Worm (Caenorhabditis elegans) whole organism, L1 larva: ENCODE data around the gene H03E18.1.

Experiments used
- ama-1 ChIP-seq: fragments of 150-350 bp; optimal IDR thresholded peaks from 2 replicates; lab custom pipeline; 2014
- ceh-88 ChIP-seq: fragments of 200-800 bp; sonication (Bioruptor generic); IDR thresholded peaks from 2 replicates; pipeline ENCODE4 v1.3.6; 2022; ENCODE audit warnings: missing genetic modification characterization, missing compliant biosample characterization
- egl-27 ChIP-seq, 2 experiments: fragments of 150-350 bp in 1 of 2; sonication (generic microtip); optimal IDR thresholded peaks; 3 replicates each; lab custom pipeline; 2017 to 2018; ENCODE audit warnings: missing biosample characterization in 2 of 2, missing genetic modification characterization in 2 of 2, missing genetic modification reagents in 2 of 2
- nhr-237 ChIP-seq: fragments of 150-350 bp; optimal IDR thresholded peaks from 2 replicates; lab custom pipeline; 2014; ENCODE audit warnings: missing biosample characterization, missing genetic modification characterization
- pqm-1 ChIP-seq: sonication (generic microtip); optimal IDR thresholded peaks from 3 replicates; lab custom pipeline; 2017; ENCODE audit warnings: missing biosample characterization, missing genetic modification characterization
- snpc-4 ChIP-seq: fragments of 150-350 bp; optimal IDR thresholded peaks from 2 replicates; lab custom pipeline; 2014; ENCODE audit warnings: missing biosample characterization, missing genetic modification characterization
- ztf-4 ChIP-seq: fragments of 150-350 bp; optimal IDR thresholded peaks from 2 replicates; lab custom pipeline; 2014; ENCODE audit warnings: missing biosample characterization, missing genetic modification characterization

- TF ChIP-seq ceh-88 (GFP tag; lab: Robert Waterston, UW), result no peak; the same call in 1 of the 2 replicates
- TF ChIP-seq snpc-4, result peak; percentile 43
- peak; percentile 42 for TF ChIP-seq nhr-237 (tag; lab: Kevin White, UChicago)
- TF ChIP-seq ztf-4, result peak; percentile 78
- no peak for TF ChIP-seq ama-1 (lab: Kevin White, UChicago)
- TF ChIP-seq pqm-1, result no peak
- TF ChIP-seq egl-27 (tag; optimal IDR thresholded peaks at IDR 0.05; lab: Kevin White, UChicago), result peak; percentile 76 to 77
Observed at ce11 chrX:8477048-8477806, 30.4 kb upstream of the H03E18.1 start.
